Worm (Caenorhabditis elegans) whole organism, L4 larva: ENCODE results near the gene ugt-47.

Source experiments
- F26F4.8 ChIP-seq: fragments of 200-800 bp; sonication (Bioruptor generic); conservative IDR thresholded peaks from 2 replicates; pipeline ENCODE4 v1.3.6; 2022; ENCODE audit warnings: missing genetic modification characterization, missing compliant biosample characterization
- R02D3.7 ChIP-seq: fragments of 150-350 bp; sonication (generic microtip); optimal IDR thresholded peaks from 3 replicates; lab custom pipeline; 2014; ENCODE audit warnings: missing biosample characterization, missing genetic modification characterization
- T26A8.4 ChIP-seq: fragments of 200-800 bp; sonication (Bioruptor generic); IDR thresholded peaks from 2 replicates; pipeline ENCODE4 v1.3.6; 2022; ENCODE audit warnings: missing genetic modification characterization, missing compliant biosample characterization
- Y105C5A.15 ChIP-seq: fragments of 200-800 bp; sonication (Bioruptor generic); IDR thresholded peaks from 2 replicates; pipeline ENCODE4 v1.3.6; 2022; ENCODE audit warnings: missing genetic modification characterization, missing compliant biosample characterization
- Y5F2A.4 ChIP-seq: fragments of 200-800 bp; sonication (Bioruptor generic); optimal IDR thresholded peaks from 2 replicates; lab custom pipeline; 2018; ENCODE audit warnings: mild to moderate bottlenecking, missing genetic modification characterization, missing compliant biosample characterization
- aha-1 ChIP-seq: fragments of 150-350 bp; peaks from one replicate; lab custom pipeline; 2014; ENCODE audit warnings: missing biosample characterization, missing genetic modification characterization
- ceh-32 ChIP-seq: sonication (generic microtip); optimal IDR thresholded peaks from 2 replicates; lab custom pipeline; 2016; ENCODE audit warnings: mild to moderate bottlenecking, missing genetic modification characterization, missing compliant biosample characterization; ENCODE audit not compliant: poor library complexity
- ctbp-1 ChIP-seq: fragments of 200-800 bp; sonication (Bioruptor generic); IDR thresholded peaks from 2 replicates; pipeline ENCODE4 v1.3.6; 2022; ENCODE audit warnings: missing genetic modification reagents, missing genetic modification characterization, missing compliant biosample characterization
- daf-12 ChIP-seq: fragments of 150-350 bp; optimal IDR thresholded peaks from 2 replicates; lab custom pipeline; 2014; ENCODE audit warnings: missing biosample characterization, missing genetic modification reagents, missing genetic modification characterization
- daf-16 ChIP-seq, 3 experiments: sonication (generic microtip); optimal IDR thresholded peaks; 2 replicates each; lab custom pipeline; 2016 to 2017; ENCODE audit warnings: missing genetic modification characterization in 3 of 3, missing genetic modification reagents in 3 of 3, mild to moderate bottlenecking in 2 of 3, missing compliant biosample characterization in 2 of 3, missing biosample characterization in 1 of 3, moderate library complexity in 1 of 3
- dmd-6 ChIP-seq: fragments of 200-800 bp; sonication (Bioruptor generic); IDR thresholded peaks from 2 replicates; pipeline ENCODE4 v1.3.6; 2022; ENCODE audit warnings: missing genetic modification reagents, missing genetic modification characterization, missing compliant biosample characterization
- duxl-1 ChIP-seq: sonication (generic microtip); optimal IDR thresholded peaks from 2 replicates; lab custom pipeline; 2016; ENCODE audit warnings: mild to moderate bottlenecking, missing genetic modification characterization, moderate library complexity, missing compliant biosample characterization; ENCODE audit not compliant: poor library complexity
- dve-1 ChIP-seq: sonication (generic microtip); optimal IDR thresholded peaks from 2 replicates; lab custom pipeline; 2017; ENCODE audit warnings: antibody characterized with exemption, mild to moderate bottlenecking, missing genetic modification characterization, missing compliant biosample characterization; ENCODE audit not compliant: insufficient read depth
- gei-8 ChIP-seq: fragments of 200-800 bp; sonication (Bioruptor generic); optimal IDR thresholded peaks from 2 replicates; lab custom pipeline; 2018; ENCODE audit warnings: mild to moderate bottlenecking, missing genetic modification characterization, missing compliant biosample characterization
- hlh-11 ChIP-seq: fragments of 200-800 bp; sonication (Bioruptor generic); optimal IDR thresholded peaks from 2 replicates; lab custom pipeline; 2018; ENCODE audit warnings: mild to moderate bottlenecking, missing genetic modification characterization, missing compliant biosample characterization
- hmg-1.1 ChIP-seq: fragments of 200-800 bp; sonication (Bioruptor generic); IDR thresholded peaks from 2 replicates; pipeline ENCODE4 v1.3.6; 2022; ENCODE audit warnings: missing genetic modification reagents, missing genetic modification characterization, missing compliant biosample characterization
- lin-13 ChIP-seq: fragments of 150-350 bp; optimal IDR thresholded peaks from 2 replicates; lab custom pipeline; 2014; ENCODE audit warnings: missing biosample characterization, missing genetic modification reagents, missing genetic modification characterization
- lin-15B ChIP-seq: fragments of 150-350 bp; sonication (generic microtip); optimal IDR thresholded peaks from 3 replicates; lab custom pipeline; 2014; ENCODE audit warnings: missing biosample characterization, missing genetic modification characterization
- lin-38 ChIP-seq: fragments of 200-800 bp; sonication (Bioruptor generic); IDR thresholded peaks from 2 replicates; pipeline ENCODE4 v1.3.6; 2022; ENCODE audit warnings: missing genetic modification reagents, missing genetic modification characterization, missing compliant biosample characterization
- madf-9 ChIP-seq: fragments of 200-800 bp; sonication (Bioruptor generic); conservative IDR thresholded peaks from 2 replicates; pipeline ENCODE4 v1.3.6; 2022; ENCODE audit warnings: missing genetic modification reagents, missing genetic modification characterization, missing compliant biosample characterization
- mep-1 ChIP-seq: fragments of 150-350 bp; sonication (generic microtip); optimal IDR thresholded peaks from 3 replicates; lab custom pipeline; 2014; ENCODE audit warnings: missing biosample characterization, missing genetic modification characterization
- nhr-10 ChIP-seq: fragments of 150-350 bp; optimal IDR thresholded peaks from 2 replicates; lab custom pipeline; 2014; ENCODE audit warnings: missing biosample characterization, missing genetic modification characterization
- nhr-102 ChIP-seq: sonication (generic microtip); optimal IDR thresholded peaks from 2 replicates; lab custom pipeline; 2016; ENCODE audit warnings: mild to moderate bottlenecking, missing genetic modification characterization, moderate library complexity, missing compliant biosample characterization
- nhr-28 ChIP-seq: fragments of 150-350 bp; optimal IDR thresholded peaks from 2 replicates; lab custom pipeline; 2014; ENCODE audit warnings: missing biosample characterization, missing genetic modification characterization
- nhr-6 ChIP-seq: fragments of 150-350 bp; optimal IDR thresholded peaks from 2 replicates; lab custom pipeline; 2014; ENCODE audit warnings: missing biosample characterization, missing genetic modification characterization
- nhr-77 ChIP-seq: fragments of 150-350 bp; optimal IDR thresholded peaks from 2 replicates; lab custom pipeline; 2014; ENCODE audit warnings: missing biosample characterization, missing genetic modification characterization
- pha-4 ChIP-seq, 2 experiments: fragments of 150-350 bp in 1 of 2; fragments of 200-800 bp in 1 of 2; sonication (Bioruptor generic) in 1 of 2; IDR thresholded peaks in 1 of 2; optimal IDR thresholded peaks in 1 of 2; 2 replicates each; pipeline versions ENCODE4 v1.3.6 to Lab custom; 2014 to 2022; ENCODE audit warnings: missing genetic modification characterization in 2 of 2, missing genetic modification reagents in 2 of 2, missing biosample characterization in 1 of 2, missing compliant biosample characterization in 1 of 2
- php-3 ChIP-seq: fragments of 200-800 bp; sonication (Bioruptor generic); IDR thresholded peaks from 2 replicates; pipeline ENCODE4 v1.3.6; 2022; ENCODE audit warnings: missing genetic modification reagents, missing genetic modification characterization, missing compliant biosample characterization
- pqm-1 ChIP-seq: sonication (generic microtip); optimal IDR thresholded peaks from 2 replicates; lab custom pipeline; 2017; ENCODE audit warnings: missing biosample characterization, missing genetic modification characterization
- saeg-2 ChIP-seq: fragments of 200-800 bp; sonication (Bioruptor generic); IDR thresholded peaks from 2 replicates; pipeline ENCODE4 v1.3.6; 2022; ENCODE audit warnings: missing genetic modification reagents, missing genetic modification characterization, missing compliant biosample characterization
- spr-1 ChIP-seq: sonication (generic microtip); optimal IDR thresholded peaks from 2 replicates; lab custom pipeline; 2016; ENCODE audit warnings: mild to moderate bottlenecking, missing genetic modification characterization, missing compliant biosample characterization
- spr-3 ChIP-seq: fragments of 200-800 bp; sonication (Bioruptor generic); optimal IDR thresholded peaks from 2 replicates; lab custom pipeline; 2018; ENCODE audit warnings: mild to moderate bottlenecking, missing genetic modification characterization, missing compliant biosample characterization
- tra-1 ChIP-seq: fragments of 200-800 bp; sonication (Bioruptor generic); IDR thresholded peaks from 2 replicates; pipeline ENCODE4 v1.3.6; 2022; ENCODE audit warnings: missing genetic modification reagents, missing genetic modification characterization, missing compliant biosample characterization
- zfp-3 ChIP-seq: fragments of 200-800 bp; sonication (Bioruptor generic); conservative IDR thresholded peaks from 2 replicates; pipeline ENCODE4 v1.3.6; 2022; ENCODE audit warnings: missing genetic modification reagents, missing genetic modification characterization, missing compliant biosample characterization
- zip-2 ChIP-seq: fragments of 150-350 bp; optimal IDR thresholded peaks from 2 replicates; lab custom pipeline; 2014; ENCODE audit warnings: missing biosample characterization, missing genetic modification characterization
- ztf-7 ChIP-seq: fragments of 150-350 bp; optimal IDR thresholded peaks from 2 replicates; lab custom pipeline; 2014; ENCODE audit warnings: missing biosample characterization, missing genetic modification characterization

The ugt-47 gene

ce11 chrV:10111129-10111528, 12.7 kb upstream of the ugt-47 start:
- no peak for TF ChIP-seq zip-2 (tag; lab: Kevin White, UChicago)
- TF ChIP-seq daf-16 (GFP tag; optimal IDR thresholded peaks at IDR 0.05; lab: Kevin White, UChicago) = no peak
- TF ChIP-seq daf-16 (tag; optimal IDR thresholded peaks at IDR 0.05; lab: Kevin White, UChicago) = peak; percentile 53
- peak; percentile 17 for TF ChIP-seq nhr-28 (tag; lab: Kevin White, UChicago)
- no peak for TF ChIP-seq lin-38 (GFP tag; lab: Robert Waterston, UW)
- peak; percentile 44 for TF ChIP-seq pqm-1 (tag; lab: Kevin White, UChicago)

ce11 chrV:10107309-10107708, 8.9 kb upstream of the ugt-47 start, which contains the start of gene C08B6.11:
C08B6.11 (plus strand) TSS chrV:10107609.
- TF ChIP-seq T26A8.4 (GFP tag; lab: Robert Waterston, UW) (no peak), R02D3.7 (tag; lab: Kevin White, UChicago) (no peak), spr-3 (GFP tag; lab: Kevin White, UChicago) (no peak), php-3 (GFP tag; lab: Robert Waterston, UW) (no peak)
- TF ChIP-seq, all 104 proteins: peak for 0

- TF ChIP-seq aha-1 (tag; lab: Kevin White, UChicago) (peak; percentile 44), nhr-10 (no peak)
Measured at ce11 chrV:10105412-10105811, 7.0 kb upstream of the ugt-47 start, which contains the start of gene C08B6.2. C08B6.2 (plus strand) TSS chrV:10105712.

ce11 chrV:10104785-10105310, 6.5 kb upstream of the ugt-47 start, which contains the start of gene ugt-17:
ugt-17 (minus strand) TSS chrV:10104964.
- no peak for TF ChIP-seq lin-38 (GFP tag; lab: Robert Waterston, UW)
- TF ChIP-seq ceh-32 (tag; lab: Kevin White, UChicago) = no peak
- peak; percentile 7 for TF ChIP-seq nhr-102 (tag; lab: Kevin White, UChicago)
- TF ChIP-seq dmd-6 (GFP tag; lab: Robert Waterston, UW) = peak; percentile 78
- TF ChIP-seq hlh-11 (tag; lab: Kevin White, UChicago) = peak; percentile 50
- no peak for TF ChIP-seq daf-16 (GFP tag; optimal IDR thresholded peaks at IDR 0.05; lab: Kevin White, UChicago)
- TF ChIP-seq daf-16 (tag; optimal IDR thresholded peaks at IDR 0.05; lab: Kevin White, UChicago) = peak; percentile 91
- peak; percentile 70 for TF ChIP-seq dve-1
- TF ChIP-seq nhr-28 (tag; lab: Kevin White, UChicago) = peak; percentile 65
- TF ChIP-seq php-3 (GFP tag; lab: Robert Waterston, UW) = peak; percentile 60; the same call in 1 of the 2 replicates
- TF ChIP-seq lin-13 (GFP tag; lab: Kevin White, UChicago) = no peak
- peak; percentile 61 for TF ChIP-seq nhr-77 (tag; lab: Kevin White, UChicago)
- peak; percentile 74 for TF ChIP-seq pqm-1 (tag; lab: Kevin White, UChicago)

DNA sequence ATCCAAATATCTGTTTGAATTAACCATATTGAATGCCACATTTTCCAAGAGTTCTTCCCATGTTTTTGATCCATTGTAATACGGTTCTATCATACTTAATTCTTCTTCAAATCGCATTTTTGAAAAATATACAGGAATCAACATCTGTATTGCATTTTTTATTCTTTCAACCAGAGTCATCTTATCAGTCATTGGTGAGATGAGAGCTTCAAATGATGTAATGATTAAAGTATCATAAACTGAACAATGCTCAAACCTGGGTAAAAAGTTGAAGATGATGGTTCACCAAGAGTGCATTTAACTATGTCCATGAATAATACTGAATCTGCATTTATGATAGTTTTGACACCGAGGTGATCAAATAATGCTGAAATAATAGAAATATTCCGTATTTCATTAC, 5.4 kb upstream of the ugt-47 start:
- peak; percentile 34 for TF ChIP-seq pqm-1 (tag; lab: Kevin White, UChicago)
- TF ChIP-seq lin-15B = no peak
- TF ChIP-seq dmd-6 (GFP tag; lab: Robert Waterston, UW) = 0 out of 2 replicates have a peak, but pooled peaks have one; percentile 23
- TF ChIP-seq Y105C5A.15 = no peak
- TF ChIP-seq ztf-7 (tag; lab: Kevin White, UChicago) = peak; percentile 80
- TF ChIP-seq pha-4 (GFP tag; IDR thresholded peaks at IDR 0.05; lab: Robert Waterston, UW) = no peak
- no peak for TF ChIP-seq pha-4 (tag; optimal IDR thresholded peaks at IDR 0.05; lab: Kevin White, UChicago)
- TF ChIP-seq saeg-2 (GFP tag; lab: Robert Waterston, UW) = no peak
- peak; percentile 38 for TF ChIP-seq mep-1 (tag; lab: Kevin White, UChicago)
- no peak for TF ChIP-seq spr-1 (tag; lab: Kevin White, UChicago)
- TF ChIP-seq ctbp-1 (GFP tag; lab: Robert Waterston, UW) = no peak
- TF ChIP-seq F26F4.8 = no peak
- no peak for TF ChIP-seq gei-8 (GFP tag; lab: Kevin White, UChicago)
- TF ChIP-seq dve-1 = peak; percentile 29
- TF ChIP-seq duxl-1 (tag; lab: Kevin White, UChicago) = no peak
- TF ChIP-seq aha-1 (tag; lab: Kevin White, UChicago) = peak; percentile 87
- no peak for TF ChIP-seq Y5F2A.4 (GFP tag; lab: Kevin White, UChicago)
- TF ChIP-seq zfp-3 (GFP tag; lab: Robert Waterston, UW) = no peak
- TF ChIP-seq nhr-10 = no peak
- no peak for TF ChIP-seq hmg-1.1
- TF ChIP-seq daf-12 (tag; lab: Kevin White, UChicago) = no peak
- no peak for TF ChIP-seq daf-16 (GFP tag; optimal IDR thresholded peaks at IDR 0.05; lab: Kevin White, UChicago)
- peak; percentile 48 for TF ChIP-seq daf-16 (tag; optimal IDR thresholded peaks at IDR 0.05; lab: Kevin White, UChicago)
- TF ChIP-seq tra-1 (GFP tag; lab: Robert Waterston, UW) = no peak
- TF ChIP-seq madf-9 = no peak
- TF ChIP-seq nhr-6 (tag; lab: Kevin White, UChicago) = no peak
